Worm (Caenorhabditis elegans): ENCODE results near the gene sre-50.

- TF ChIP-seq lsl-1 (GFP tag; optimal IDR thresholded peaks at IDR 0.05) (no peak), K11D2.4 (GFP tag; IDR thresholded peaks at IDR 0.05) (no peak), snpc-4 (GFP tag; optimal IDR thresholded peaks at IDR 0.05) (no peak), snpc-4 (tag; optimal IDR thresholded peaks at IDR 0.05) (no peak), hlh-26 (GFP tag; conservative IDR thresholded peaks at IDR 0.05) (no peak), egrh-3 (GFP tag; IDR thresholded peaks at IDR 0.05) (no peak), madf-6 (GFP tag; IDR thresholded peaks at IDR 0.05) (no peak), lin-54 (GFP tag; optimal IDR thresholded peaks at IDR 0.05) (no peak), ceh-79 (tag; optimal IDR thresholded peaks at IDR 0.05) (no peak), sea-2 (GFP tag; IDR thresholded peaks at IDR 0.05) (no peak)
Observed at ce11 chrII:12280360-12280759, 23.0 kb upstream of the sre-50 start, which contains the start of gene ife-5.

Measured in whole organism, young adult.